Worm (Caenorhabditis elegans) whole organism, young adult: ENCODE results near the gene F07C6.3.

Source experiments
- hmg-20 ChIP-seq: fragments of 200-800 bp; sonication (Bioruptor generic); IDR thresholded peaks from 2 replicates; pipeline ENCODE4 v1.3.6; 2022; ENCODE audit warnings: missing genetic modification reagents, missing genetic modification characterization, missing compliant biosample characterization
- lin-40 ChIP-seq: sonication (generic microtip); optimal IDR thresholded peaks from 2 replicates; lab custom pipeline; 2016; ENCODE audit warnings: missing genetic modification characterization, mild to moderate bottlenecking, missing compliant biosample characterization, missing genotype, missing genetic modification reagents
- nhr-80 ChIP-seq: sonication (generic microtip); optimal IDR thresholded peaks from 2 replicates; lab custom pipeline; 2016; ENCODE audit warnings: missing genetic modification characterization, missing compliant biosample characterization
- nhr-90 ChIP-seq: sonication (generic microtip); optimal IDR thresholded peaks from 2 replicates; lab custom pipeline; 2016; ENCODE audit warnings: missing genotype, mild to moderate bottlenecking, missing genetic modification characterization, missing compliant biosample characterization
- pha-4 ChIP-seq: fragments of 150-350 bp; sonication (generic microtip); optimal IDR thresholded peaks from 2 replicates; lab custom pipeline; 2014; ENCODE audit warnings: missing biosample characterization, missing genetic modification reagents, missing genetic modification characterization

- TF ChIP-seq pha-4 (no peak), lin-40 (tag; lab: Kevin White, UChicago) (no peak), hmg-20 (GFP tag; lab: Robert Waterston, UW) (no peak), nhr-90 (no peak), nhr-80 (no peak)
Measured at ce11 chrIV:12805595-12805994, 16.6 kb downstream of the F07C6.3 start, which contains the start of gene F07C6.4.
